Worm (Caenorhabditis elegans) whole organism, young adult: ENCODE data around the gene D1053.2.

Experiments
- B0035.1 ChIP-seq: sonication (generic microtip); optimal IDR thresholded peaks from 2 replicates; lab custom pipeline; 2016; ENCODE audit warnings: missing genetic modification characterization, mild to moderate bottlenecking, missing compliant biosample characterization, missing genotype, missing genetic modification reagents
- K11D2.4 ChIP-seq: fragments of 200-800 bp; sonication (Bioruptor generic); IDR thresholded peaks from 2 replicates; pipeline ENCODE4 v1.3.6; 2022; ENCODE audit warnings: missing genetic modification reagents, missing genetic modification characterization, missing compliant biosample characterization
- Y56A3A.18 ChIP-seq: fragments of 200-800 bp; sonication (Bioruptor generic); IDR thresholded peaks from 2 replicates; pipeline ENCODE4 v1.3.6; 2022; ENCODE audit warnings: missing genetic modification reagents, missing genetic modification characterization, missing compliant biosample characterization
- ama-1 ChIP-seq, 3 experiments: fragments of 150-350 bp in 1 of 3; sonication (generic microtip) in 2 of 3; optimal IDR thresholded peaks; 2 replicates each; lab custom pipeline; 2014 to 2018; ENCODE audit warnings: missing biosample characterization in 2 of 3, missing genetic modification characterization in 2 of 3, missing genetic modification reagents in 2 of 3
- ceh-40 ChIP-seq: fragments of 200-800 bp; sonication (Bioruptor generic); IDR thresholded peaks from 2 replicates; pipeline ENCODE4 v1.3.6; 2022; ENCODE audit warnings: missing genetic modification characterization, missing compliant biosample characterization
- chd-7 ChIP-seq: sonication (generic microtip); optimal IDR thresholded peaks from 2 replicates; lab custom pipeline; 2016; ENCODE audit warnings: mild to moderate bottlenecking, missing genetic modification characterization, moderate library complexity, missing compliant biosample characterization
- ets-4 ChIP-seq: fragments of 200-800 bp; sonication (Bioruptor generic); optimal IDR thresholded peaks from 2 replicates; lab custom pipeline; 2018; ENCODE audit warnings: mild to moderate bottlenecking, missing genetic modification characterization, missing compliant biosample characterization
- snpc-4 ChIP-seq, 5 experiments: fragments of 150-350 bp in 1 of 5; sonication (generic microtip) in 4 of 5; optimal IDR thresholded peaks; 2 replicates each; lab custom pipeline; 2014 to 2018; ENCODE audit warnings: missing genetic modification characterization in 5 of 5, missing biosample characterization in 3 of 5, antibody characterized with exemption in 2 of 5, mild to moderate bottlenecking in 2 of 5, missing compliant biosample characterization in 2 of 5, missing genotype in 2 of 5, moderate library complexity in 2 of 5, missing genetic modification reagents in 1 of 5
- somi-1 ChIP-seq: fragments of 200-800 bp; sonication (Bioruptor generic); optimal IDR thresholded peaks from 2 replicates; lab custom pipeline; 2018; ENCODE audit warnings: mild to moderate bottlenecking, missing genetic modification characterization, missing compliant biosample characterization
- ztf-6 ChIP-seq: fragments of 200-800 bp; sonication (Bioruptor generic); IDR thresholded peaks from 2 replicates; pipeline ENCODE4 v1.3.6; 2022; ENCODE audit warnings: missing genetic modification reagents, missing genetic modification characterization, missing compliant biosample characterization

- TF ChIP-seq chd-7 (tag; lab: Kevin White, UChicago) = no peak
- TF ChIP-seq K11D2.4 (GFP tag; lab: Robert Waterston, UW) = no peak
- no peak for TF ChIP-seq B0035.1 (tag; lab: Kevin White, UChicago)
- TF ChIP-seq ets-4 (GFP tag; lab: Kevin White, UChicago) = no peak
- no peak for TF ChIP-seq somi-1 (GFP tag; lab: Kevin White, UChicago)
- TF ChIP-seq ceh-40 (GFP tag; lab: Robert Waterston, UW) = no peak
- no peak for TF ChIP-seq ama-1 (optimal IDR thresholded peaks at IDR 0.05; lab: Kevin White, UChicago)
- TF ChIP-seq ama-1 (GFP tag; optimal IDR thresholded peaks at IDR 0.05; lab: Kevin White, UChicago) = no peak
- TF ChIP-seq ztf-6 (GFP tag; lab: Robert Waterston, UW) = no peak
- TF ChIP-seq snpc-4 (GFP tag; optimal IDR thresholded peaks at IDR 0.05; lab: Kevin White, UChicago) = no peak
- no peak for TF ChIP-seq snpc-4 (tag; optimal IDR thresholded peaks at IDR 0.05; lab: Kevin White, UChicago)
- TF ChIP-seq Y56A3A.18 (GFP tag; lab: Robert Waterston, UW) = no peak
Measured at ce11 chrX:11726450-11726849, 1.5 kb upstream of the D1053.2 start.
